Fruit fly (Drosophila melanogaster) Kc167 (cell line): ENCODE results near the gene CG34316.

Experiments used
- Myc ChIP-seq: fragments of >200 bp; optimal IDR thresholded peaks from 2 replicates; lab custom pipeline; 2017; ENCODE audit warnings: missing external identifiers
- Sin3A ChIP-seq: fragments of >200 bp; optimal IDR thresholded peaks from 2 replicates; lab custom pipeline; 2018; ENCODE audit warnings: missing external identifiers
- h ChIP-seq: fragments of >200 bp; optimal IDR thresholded peaks from 3 replicates; lab custom pipeline; 2018; ENCODE audit warnings: missing external identifiers
- insv ChIP-seq: fragments of >200 bp; optimal IDR thresholded peaks from 3 replicates; lab custom pipeline; 2018; ENCODE audit warnings: missing external identifiers
- psq ChIP-seq: fragments of >200 bp; optimal IDR thresholded peaks from 2 replicates; lab custom pipeline; 2017; ENCODE audit warnings: missing external identifiers
- ttk ChIP-seq: sonication (Bioruptor generic); optimal IDR thresholded peaks from 2 replicates; lab custom pipeline; 2017; ENCODE audit warnings: missing external identifiers

CG34316 gene

dm6 chr3R:15230285-15230684 is at the start of gene CG34316:
Gene CG34316 (plus strand): TSS chr3R:15230585.
- no peak for TF ChIP-seq h (lab: Kevin White, UChicago)

dm6 chr3R:15181467-15181866 is 48.9 kb upstream of the CG34316 start, which contains the start of gene Mf:
Gene Mf (minus strand): TSS chr3R:15181510.
- TF ChIP-seq h (lab: Kevin White, UChicago) (no peak), ttk (lab: Kevin White, UChicago) (no peak), Myc (lab: Kevin White, UChicago) (no peak), insv (no peak), Sin3A (lab: Kevin White, UChicago) (no peak), psq (no peak)

dm6 chr3R:15196134-15197034 is 34.0 kb upstream of the CG34316 start, which contains the start of the genes Kpc1 and CG42542:
Gene Kpc1 (minus strand): TSS chr3R:15196210.
Gene CG42542 (plus strand): TSS chr3R:15196598.
- TF ChIP-seq Myc (lab: Kevin White, UChicago) (no peak), h (lab: Kevin White, UChicago) (no peak), insv (no peak)

DNA sequence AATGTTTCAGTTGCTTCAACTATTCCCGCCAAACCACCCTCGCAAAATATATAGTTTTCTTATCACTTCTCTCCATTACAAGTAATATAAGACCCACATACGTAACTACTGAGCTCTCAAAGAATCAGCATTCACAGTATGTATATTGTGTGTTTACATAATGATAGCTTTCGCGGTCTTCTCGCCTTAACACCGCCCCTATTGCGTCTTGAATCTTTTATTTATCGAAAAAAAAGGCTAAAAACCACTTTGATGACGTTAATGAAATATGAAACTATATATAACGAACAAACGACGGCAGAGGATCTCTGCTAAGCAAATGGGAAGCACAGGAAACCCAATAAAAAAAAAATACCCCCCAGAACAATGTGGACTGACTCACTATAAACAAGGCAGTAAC is 33.0 kb upstream of the CG34316 start:
- no peak for TF ChIP-seq h (lab: Kevin White, UChicago)
- TF ChIP-seq Myc (lab: Kevin White, UChicago) = no peak
- TF ChIP-seq insv = no peak
- no peak for TF ChIP-seq ttk (lab: Kevin White, UChicago)
- TF ChIP-seq psq = no peak
- no peak for TF ChIP-seq Sin3A (lab: Kevin White, UChicago)

dm6 chr3R:15198052-15198793 is 32.2 kb upstream of the CG34316 start:
- TF ChIP-seq ttk (lab: Kevin White, UChicago) (no peak), Myc (lab: Kevin White, UChicago) (no peak), psq (no peak), Sin3A (lab: Kevin White, UChicago) (no peak), insv (no peak), h (lab: Kevin White, UChicago) (no peak)

DNA sequence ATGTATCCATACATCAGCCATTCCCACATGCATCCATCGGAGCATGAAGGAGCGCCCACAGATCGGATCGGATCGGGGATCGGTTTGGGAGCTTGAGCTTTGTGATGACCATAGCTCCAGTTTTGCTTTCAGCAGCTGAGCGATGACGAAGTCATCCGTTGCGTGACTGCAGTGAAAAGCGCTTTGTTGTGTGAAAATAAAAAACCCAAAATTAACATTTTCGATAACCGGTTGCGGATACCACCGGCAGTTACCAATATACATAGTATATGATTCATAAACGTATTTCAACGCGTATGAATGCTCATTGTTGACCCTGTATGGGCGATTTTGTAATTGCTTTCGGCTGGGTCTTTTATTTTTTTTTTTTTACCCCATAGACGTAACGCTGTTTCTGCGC is 25.2 kb upstream of the CG34316 start:
- TF ChIP-seq h (lab: Kevin White, UChicago) (no peak), ttk (lab: Kevin White, UChicago) (no peak), Sin3A (lab: Kevin White, UChicago) (no peak), insv (no peak)

DNA sequence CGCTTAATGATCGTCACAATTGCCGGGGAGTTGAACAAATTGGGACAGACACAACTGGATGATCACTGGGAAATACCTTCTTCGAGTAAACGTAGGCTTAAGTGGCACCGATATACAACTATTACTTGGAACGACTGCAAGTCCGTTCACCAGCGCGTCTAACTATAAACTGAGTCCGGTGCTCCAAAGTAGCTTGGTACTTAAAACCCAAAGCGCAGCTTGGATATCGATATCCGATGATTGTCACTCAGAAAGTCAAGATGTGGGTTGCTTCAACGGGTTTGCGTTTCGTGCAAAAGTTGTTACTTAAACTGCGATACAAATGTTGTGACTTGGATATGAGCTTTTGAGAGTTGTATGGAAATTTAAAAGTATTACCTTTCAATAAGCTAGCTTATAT is 24.1 kb upstream of the CG34316 start, which contains the start of gene Spn88Ea:
TSS of gene Spn88Ea (minus strand) at position 175 of the 400 bp plus-strand sequence.
- TF ChIP-seq h (lab: Kevin White, UChicago) (no peak), Myc (lab: Kevin White, UChicago) (no peak), ttk (lab: Kevin White, UChicago) (no peak), Sin3A (lab: Kevin White, UChicago) (no peak), insv (no peak), psq (no peak)

DNA sequence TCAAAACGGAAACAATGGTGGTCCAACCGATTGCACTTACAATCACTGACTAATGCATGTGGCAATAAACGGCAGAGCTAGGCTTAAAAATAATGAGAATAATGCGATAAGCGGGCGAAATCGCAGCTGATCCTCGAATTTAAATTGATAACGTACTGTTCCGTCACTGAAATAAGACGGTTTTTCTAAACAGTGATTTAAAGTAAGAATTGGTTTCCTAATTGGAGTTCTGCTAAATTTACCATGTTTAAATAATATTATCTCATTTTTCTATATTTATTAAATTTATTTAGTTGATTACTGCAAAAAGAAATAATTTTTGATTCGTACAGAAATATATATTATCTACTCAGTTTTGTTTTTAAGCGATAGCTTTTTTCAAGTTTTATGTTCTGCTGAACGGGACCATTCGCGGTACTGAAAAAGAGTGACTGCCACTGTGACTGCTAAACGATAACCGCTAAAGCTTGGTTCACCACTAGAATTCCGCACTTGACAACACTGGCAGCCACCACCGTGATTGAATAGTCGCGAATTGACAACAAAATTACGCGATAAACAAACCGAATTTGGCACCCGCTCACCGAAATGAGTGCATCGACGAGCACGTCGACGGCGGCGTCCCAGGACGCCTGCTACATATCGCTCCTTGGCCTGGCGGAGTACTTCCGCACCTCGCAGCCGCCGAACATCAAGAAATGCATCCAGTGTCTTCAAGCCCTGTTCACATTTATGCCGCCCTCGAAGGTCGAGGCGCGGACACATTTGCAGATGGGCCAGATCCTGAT is 21.5 kb upstream of the CG34316 start, which contains the start of the genes Spn88Eb and Mau2:
TSS of gene Spn88Eb (minus strand) at position 51 of the 788 bp plus-strand sequence.
TSS of gene Mau2 (plus strand) at position 493 of the 788 bp plus-strand sequence.
- no peak for TF ChIP-seq Sin3A (lab: Kevin White, UChicago)
- TF ChIP-seq h (lab: Kevin White, UChicago) = no peak
- TF ChIP-seq Myc (lab: Kevin White, UChicago) = no peak
- TF ChIP-seq ttk (lab: Kevin White, UChicago) = no peak
- no peak for TF ChIP-seq insv
- TF ChIP-seq psq = no peak

- no peak for TF ChIP-seq ttk (lab: Kevin White, UChicago)
- no peak for TF ChIP-seq h (lab: Kevin White, UChicago)
- no peak for TF ChIP-seq Myc (lab: Kevin White, UChicago)
- TF ChIP-seq psq = no peak
- TF ChIP-seq insv = no peak
- no peak for TF ChIP-seq Sin3A (lab: Kevin White, UChicago)
Measured at dm6 chr3R:15213362-15213989, 16.9 kb upstream of the CG34316 start, which contains the start of the genes CG6654 and CG4210. Gene CG6654 (minus strand): TSS chr3R:15213658. Gene CG4210 (plus strand): TSS chr3R:15213974.

DNA sequence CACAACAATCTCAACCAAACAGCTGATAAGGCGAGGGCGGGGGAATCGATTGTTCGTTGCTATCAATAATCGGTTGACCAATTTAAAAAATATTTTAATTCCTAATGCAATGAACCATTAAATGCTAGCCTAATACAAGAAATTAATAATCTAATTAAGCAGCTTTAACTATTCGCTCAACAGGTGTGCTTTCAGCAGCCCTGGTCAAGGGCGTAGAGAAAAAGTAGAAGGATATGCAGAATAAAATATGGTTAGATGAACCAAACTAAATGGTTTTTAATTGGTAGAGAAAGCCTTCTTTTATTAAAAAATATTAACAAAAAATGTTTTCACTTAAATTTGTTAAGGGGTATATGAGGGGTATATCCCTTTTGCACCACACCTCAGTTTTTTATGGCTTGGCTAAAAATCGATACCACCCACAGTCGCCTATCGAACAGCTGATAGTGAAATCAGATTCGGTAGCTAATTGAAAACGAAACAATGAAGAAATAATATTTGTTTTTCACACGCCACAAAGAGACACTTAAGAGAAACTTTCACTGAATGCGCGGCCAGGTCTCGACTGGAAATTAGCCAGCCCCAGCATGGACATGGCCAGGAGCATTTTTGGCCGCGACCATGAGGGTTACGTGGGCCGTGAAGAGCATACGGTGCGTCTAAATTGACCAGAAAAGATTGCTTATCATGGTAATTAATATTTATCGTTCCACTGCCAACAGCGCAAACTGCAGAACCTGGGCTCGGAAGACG is 11.4 kb upstream of the CG34316 start, which contains the start of the genes SIDL and CG12241:
TSS of gene SIDL (minus strand) at position 51 of the 753 bp plus-strand sequence.
TSS of gene CG12241 (plus strand) at position 433 of the 753 bp plus-strand sequence.
- TF ChIP-seq insv (no peak), Myc (lab: Kevin White, UChicago) (no peak), Sin3A (lab: Kevin White, UChicago) (no peak), ttk (lab: Kevin White, UChicago) (no peak), psq (no peak), h (lab: Kevin White, UChicago) (no peak)
